Fruit fly (Drosophila melanogaster): ENCODE measurements around the gene fusl.

fusl gene

dm6 chr2L:5341015-5341608, 3.2 kb upstream of the fusl start:
- no peak for TF ChIP-seq CTCF (optimal IDR thresholded peaks at IDR 0.05)
- TF ChIP-seq CG8478 (optimal IDR thresholded peaks at IDR 0.05) = no peak

- TF ChIP-seq CG8478 (optimal IDR thresholded peaks at IDR 0.05) = no peak
- no peak for TF ChIP-seq CTCF (optimal IDR thresholded peaks at IDR 0.05)
These were observed 806 bp upstream of the fusl start for dm6 chr2L:5338721-5339036.

DNA sequence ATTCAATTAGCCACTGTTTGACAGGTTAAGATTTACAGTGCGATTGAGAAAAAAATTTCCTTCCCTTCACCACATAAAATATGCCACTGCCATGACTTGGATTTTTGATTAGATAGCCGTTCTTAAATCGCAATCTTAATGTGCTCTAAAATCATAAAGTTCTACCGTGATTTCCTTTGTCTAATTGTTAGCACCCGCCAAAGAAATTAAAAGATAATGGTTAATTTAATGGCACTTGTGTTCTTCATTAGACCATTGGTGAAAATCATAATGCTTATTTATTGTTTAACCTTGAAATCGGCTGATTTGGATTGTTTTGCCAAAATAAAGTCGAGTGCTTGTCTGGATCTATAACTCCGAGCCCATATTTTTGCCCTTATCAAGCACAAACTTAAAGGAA, 714 bp downstream of the fusl start:
- no peak for TF ChIP-seq CG8478 (optimal IDR thresholded peaks at IDR 0.05)

DNA sequence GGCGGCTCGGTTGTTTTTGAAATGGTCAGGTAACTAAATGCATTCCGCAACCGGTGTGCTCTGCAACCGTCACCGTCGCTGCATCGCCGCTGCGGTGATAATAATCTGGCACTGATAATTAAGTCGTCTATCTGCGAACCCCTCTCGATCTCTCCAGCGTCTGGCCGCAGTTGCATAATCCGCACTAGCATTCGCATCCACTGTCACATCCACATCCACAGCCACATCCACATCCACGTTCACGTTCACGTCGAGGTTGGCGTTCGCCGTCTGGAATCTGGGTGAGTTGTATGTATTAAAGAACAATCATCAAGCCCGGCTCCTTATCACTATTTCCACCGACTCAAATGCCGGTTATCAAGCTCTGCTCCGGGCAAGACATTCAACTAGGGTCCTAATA, 5.3 kb downstream of the fusl start:
- TF ChIP-seq CG8478 (optimal IDR thresholded peaks at IDR 0.05) (no peak), CTCF (optimal IDR thresholded peaks at IDR 0.05) (no peak)

DNA sequence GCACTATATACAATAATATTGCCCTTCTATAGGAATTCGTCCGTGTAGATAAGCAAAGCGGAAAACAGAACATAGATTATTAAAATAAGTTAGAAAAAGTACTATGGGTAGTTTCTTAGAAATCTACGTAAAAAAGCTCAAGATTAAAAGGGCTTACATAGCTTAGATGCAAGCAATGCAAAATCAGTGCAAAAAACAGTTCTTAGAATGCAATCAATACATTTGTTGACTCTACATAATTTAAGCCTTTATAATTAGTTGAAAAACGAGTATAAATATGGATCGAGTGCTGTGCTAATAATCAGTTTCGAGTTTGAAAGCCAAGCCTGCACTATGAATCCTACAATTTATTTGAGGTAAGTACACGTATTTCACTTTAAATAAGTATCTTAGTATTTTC, 8.3 kb downstream of the fusl start, which contains the start of gene TotM:
TSS of gene TotM (plus strand) at position 301 of the 400 bp plus-strand sequence.
- TF ChIP-seq CG8478 (optimal IDR thresholded peaks at IDR 0.05) (no peak), CTCF (optimal IDR thresholded peaks at IDR 0.05) (no peak)

DNA sequence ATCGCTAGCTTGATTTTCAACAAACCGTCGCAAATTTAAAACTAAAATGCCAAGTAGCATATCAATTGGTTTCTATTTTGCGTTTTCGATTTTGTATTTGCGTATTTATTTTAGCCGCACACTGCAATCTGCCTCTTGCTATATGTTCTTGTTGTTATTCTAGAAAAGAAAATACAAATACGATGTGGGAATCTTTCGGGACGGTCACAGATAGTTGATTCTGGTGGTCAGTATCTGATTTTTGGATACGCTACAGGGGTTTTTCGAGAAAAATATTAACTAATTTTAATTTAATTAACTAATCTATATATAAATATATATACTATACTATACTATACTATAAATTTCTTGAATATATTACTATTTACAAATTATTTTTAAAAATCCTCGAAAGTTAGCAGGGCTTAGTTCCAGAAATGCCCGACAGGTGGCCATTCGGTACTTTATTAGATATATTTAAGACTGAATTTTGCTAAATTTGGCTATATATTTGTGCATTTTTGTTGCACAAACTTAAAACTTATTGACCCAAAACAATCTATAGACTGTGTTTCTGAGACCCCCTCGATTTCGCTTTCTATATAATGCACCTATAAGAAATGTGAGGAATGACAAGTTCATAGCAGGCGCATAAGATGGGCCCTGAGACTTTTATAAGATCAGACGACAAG, 8.9 kb downstream of the fusl start, which contains the start of gene CG14022:
TSS of gene CG14022 (minus strand) at position 51 of the 671 bp plus-strand sequence.
- TF ChIP-seq CG8478 (optimal IDR thresholded peaks at IDR 0.05) = no peak
- TF ChIP-seq CTCF (optimal IDR thresholded peaks at IDR 0.05) = peak; percentile 56 to 68

DNA sequence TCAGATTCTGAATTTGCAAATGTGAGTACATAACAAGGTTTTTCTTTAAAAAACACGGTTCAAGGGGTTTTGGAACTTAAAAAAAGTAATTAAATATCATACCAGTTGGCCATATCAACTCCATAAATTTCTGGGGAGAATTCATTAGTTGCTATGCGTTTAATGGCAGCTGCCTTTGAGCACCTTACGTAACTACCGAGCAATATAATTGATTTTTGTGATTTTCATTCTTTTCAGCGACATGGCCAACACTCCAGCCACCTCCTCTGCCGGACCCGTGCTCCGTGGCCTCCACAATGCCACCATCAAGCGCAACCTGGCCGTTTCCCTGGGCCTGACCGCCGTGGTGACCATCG, 10.6 kb downstream of the fusl start:
- no peak for TF ChIP-seq CTCF (optimal IDR thresholded peaks at IDR 0.05)
- TF ChIP-seq CG8478 (optimal IDR thresholded peaks at IDR 0.05) = no peak

DNA sequence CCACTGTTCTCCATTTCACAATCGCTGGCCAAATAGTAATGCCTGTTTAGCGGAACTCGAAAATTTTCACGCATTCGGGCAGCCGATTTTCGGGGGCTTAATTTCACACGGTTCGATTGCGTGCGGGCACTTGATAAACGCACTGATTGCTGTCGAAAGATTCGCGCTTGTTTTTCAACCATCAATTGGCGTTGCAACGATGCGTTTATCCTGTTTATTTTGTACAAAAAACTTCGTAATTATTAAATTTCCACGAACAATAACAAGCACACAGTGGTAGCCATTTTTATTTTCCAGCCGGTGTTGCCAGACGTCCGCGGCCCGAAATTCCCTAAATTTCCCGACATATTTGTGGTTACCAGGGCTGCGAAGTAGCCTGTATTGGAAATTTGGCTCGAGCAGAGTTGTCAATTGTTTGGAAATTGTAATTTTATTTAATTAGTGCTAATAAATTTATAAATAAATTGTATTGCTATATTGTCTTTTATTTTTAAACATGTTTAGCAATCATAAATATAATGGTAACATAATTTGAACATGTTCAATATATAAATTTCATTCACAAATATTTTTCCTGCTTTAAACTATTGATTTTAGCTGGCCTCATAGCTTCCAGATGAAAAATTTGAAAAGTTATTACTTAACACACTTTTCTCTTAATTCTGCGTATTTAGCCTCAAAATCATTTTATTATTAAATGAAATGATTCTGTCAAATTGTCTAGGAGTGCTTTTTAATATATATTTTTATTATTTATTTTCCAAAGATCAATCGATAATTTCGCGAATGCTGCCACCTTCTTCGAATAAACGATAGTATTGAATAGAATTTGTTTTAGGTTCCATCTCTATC, 11.2 kb downstream of the fusl start, which contains the start of the genes Ncoa6 and cype:
TSS of gene Ncoa6 (minus strand) at position 270 of the 852 bp plus-strand sequence.
TSS of gene cype (plus strand) at position 814 of the 852 bp plus-strand sequence.
- TF ChIP-seq CG8478 (optimal IDR thresholded peaks at IDR 0.05) = no peak
- TF ChIP-seq CTCF (optimal IDR thresholded peaks at IDR 0.05) = no peak

dm6 chr2L:5324958-5325850, 12.7 kb downstream of the fusl start:
- TF ChIP-seq CG8478 (optimal IDR thresholded peaks at IDR 0.05) (no peak), CTCF (optimal IDR thresholded peaks at IDR 0.05) (no peak)

dm6 chr2L:5321014-5321413, 16.9 kb downstream of the fusl start:
- no peak for TF ChIP-seq CG8478 (optimal IDR thresholded peaks at IDR 0.05)
- TF ChIP-seq CTCF (optimal IDR thresholded peaks at IDR 0.05) = no peak

- TF ChIP-seq CTCF (optimal IDR thresholded peaks at IDR 0.05) = no peak
- TF ChIP-seq CG8478 (optimal IDR thresholded peaks at IDR 0.05) = no peak
These were observed 17.8 kb downstream of the fusl start for dm6 chr2L:5320063-5320462.

DNA sequence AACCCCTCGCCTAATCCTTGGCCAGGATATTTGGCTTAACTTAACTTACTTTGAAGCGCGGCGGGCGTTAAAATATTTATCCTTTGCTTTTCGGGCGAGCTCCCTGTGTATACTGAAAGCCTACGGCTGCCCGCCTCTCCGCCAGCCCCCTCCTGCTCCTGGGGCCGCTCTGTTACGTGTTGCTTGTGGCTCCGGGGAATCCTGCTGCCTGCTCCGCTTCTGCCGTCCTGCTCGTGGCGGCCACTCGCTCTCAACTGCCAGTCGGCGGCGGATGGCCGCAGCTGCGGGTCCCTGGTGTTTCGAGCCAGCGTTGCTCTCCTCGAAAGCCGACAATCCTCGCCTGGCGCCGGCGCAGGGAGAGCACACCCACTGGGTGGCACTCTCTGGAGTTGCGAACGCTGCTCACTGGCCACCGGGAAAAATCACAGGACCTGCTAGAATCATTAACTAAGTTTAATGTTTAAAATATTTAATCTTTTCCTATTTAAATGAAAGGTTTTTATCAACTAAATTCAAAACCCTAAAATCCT, 23.2 kb downstream of the fusl start, which contains the start of gene CG14024:
TSS of gene CG14024 (minus strand) at position 266 of the 530 bp plus-strand sequence.
- TF ChIP-seq CTCF (optimal IDR thresholded peaks at IDR 0.05) = no peak
- TF ChIP-seq CG8478 (optimal IDR thresholded peaks at IDR 0.05) = no peak

DNA sequence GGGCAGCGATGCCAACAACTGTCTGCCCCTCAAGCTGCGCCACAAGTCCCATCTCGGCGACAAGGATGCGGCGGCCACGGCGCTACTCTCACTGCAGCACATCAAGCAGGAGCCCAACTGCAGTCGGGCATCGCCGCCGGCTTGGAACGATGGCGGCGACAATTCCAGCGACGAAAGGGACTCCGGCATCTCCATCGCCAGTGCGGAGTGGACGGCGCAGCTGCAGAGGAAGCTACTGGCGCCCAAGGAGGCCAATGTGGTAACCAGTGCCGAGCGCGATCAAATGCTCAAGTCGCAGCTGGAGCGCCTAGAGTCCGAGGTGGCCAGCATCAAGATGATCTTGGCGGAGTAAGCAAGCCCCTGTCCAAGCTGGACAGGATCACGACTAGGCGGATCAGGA, 28.5 kb downstream of the fusl start:
- TF ChIP-seq CTCF (optimal IDR thresholded peaks at IDR 0.05) (no peak), CG8478 (optimal IDR thresholded peaks at IDR 0.05) (no peak)

DNA sequence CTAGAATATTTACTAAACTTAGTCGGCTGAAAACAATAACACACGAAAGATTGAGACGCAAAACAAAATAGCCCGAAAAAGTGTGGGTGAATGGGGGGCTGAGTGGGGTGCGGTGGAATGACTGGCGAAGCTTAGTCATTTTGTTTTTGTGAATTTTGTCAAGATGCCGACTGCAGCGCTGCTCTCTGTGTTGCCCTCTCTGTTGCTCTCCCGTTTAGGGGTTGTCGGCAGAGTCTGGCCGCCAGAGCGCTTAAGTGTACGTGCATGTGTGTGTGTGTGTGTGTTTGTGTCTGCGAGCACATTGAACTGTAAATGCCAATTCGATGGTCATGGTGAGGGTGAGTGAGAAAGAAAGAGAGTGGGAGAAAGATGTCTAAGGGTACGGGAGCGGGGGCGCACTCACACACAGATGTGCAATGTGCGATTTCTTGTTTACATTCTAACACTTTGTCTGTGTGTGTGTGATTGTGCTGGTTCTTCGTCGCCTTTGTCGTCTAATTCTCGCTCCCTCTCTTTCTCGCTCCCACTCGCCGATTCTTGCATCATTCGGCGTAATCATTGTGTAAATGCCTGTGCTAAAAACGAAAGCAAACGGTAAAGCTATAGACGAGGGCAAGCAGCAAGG, 31.4 kb downstream of the fusl start:
- TF ChIP-seq CTCF (optimal IDR thresholded peaks at IDR 0.05) (peak in 1 of 2 experiments; percentile 29), CG8478 (optimal IDR thresholded peaks at IDR 0.05) (no peak)
